Worm (Caenorhabditis elegans) whole organism, early embryonic: ENCODE results near the gene R148.3.

Source experiments
- B0310.2 ChIP-seq: sonication (generic microtip); optimal IDR thresholded peaks from 2 replicates; lab custom pipeline; 2016; ENCODE audit warnings: mild to moderate bottlenecking, missing genetic modification characterization, missing compliant biosample characterization
- F13C5.2 ChIP-seq: sonication (generic microtip); optimal IDR thresholded peaks from 2 replicates; lab custom pipeline; 2017; ENCODE audit warnings: mild to moderate bottlenecking, missing genetic modification characterization, inconsistent platforms, missing compliant biosample characterization
- aly-1 ChIP-seq: sonication (generic microtip); optimal IDR thresholded peaks from 2 replicates; lab custom pipeline; 2016; ENCODE audit warnings: missing genetic modification characterization, missing compliant biosample characterization
- ama-1 ChIP-seq: fragments of 150-350 bp; optimal IDR thresholded peaks from 2 replicates; lab custom pipeline; 2014
- ceh-13 ChIP-seq: fragments of 200-800 bp; sonication (Bioruptor generic); optimal IDR thresholded peaks from 2 replicates; lab custom pipeline; 2018; ENCODE audit warnings: mild to moderate bottlenecking, missing genetic modification characterization, missing compliant biosample characterization
- ceh-36 ChIP-seq: sonication (generic microtip); optimal IDR thresholded peaks from 2 replicates; lab custom pipeline; 2016; ENCODE audit warnings: missing genetic modification characterization, inconsistent platforms, missing compliant biosample characterization
- ets-7 ChIP-seq: sonication (generic microtip); optimal IDR thresholded peaks from 2 replicates; lab custom pipeline; 2016; ENCODE audit warnings: missing genotype, missing genetic modification characterization, missing compliant biosample characterization
- flt-1 ChIP-seq: fragments of 200-800 bp; sonication (Bioruptor generic); IDR thresholded peaks from 2 replicates; pipeline ENCODE4 v1.3.6; 2022; ENCODE audit warnings: missing genetic modification characterization, missing compliant biosample characterization
- hmbx-1 ChIP-seq: sonication (generic microtip); optimal IDR thresholded peaks from 2 replicates; lab custom pipeline; 2016; ENCODE audit warnings: mild to moderate bottlenecking, missing genetic modification characterization, missing compliant biosample characterization
- hmg-4 ChIP-seq: fragments of 200-800 bp; sonication (Bioruptor generic); optimal IDR thresholded peaks from 2 replicates; lab custom pipeline; 2018; ENCODE audit warnings: mild to moderate bottlenecking, missing genetic modification characterization, missing compliant biosample characterization
- hnd-1 ChIP-seq: sonication (generic microtip); optimal IDR thresholded peaks from 2 replicates; lab custom pipeline; 2016; ENCODE audit warnings: missing genetic modification characterization, missing compliant biosample characterization
- pes-1 ChIP-seq: fragments of 200-800 bp; sonication (Bioruptor generic); IDR thresholded peaks from 2 replicates; pipeline ENCODE4 v1.3.6; 2022; ENCODE audit warnings: missing genetic modification reagents, missing genetic modification characterization, missing compliant biosample characterization
- scrt-1 ChIP-seq: fragments of 200-800 bp; sonication (Bioruptor generic); IDR thresholded peaks from 2 replicates; pipeline ENCODE4 v1.3.6; 2022; ENCODE audit warnings: missing genetic modification characterization, missing compliant biosample characterization
- sea-1 ChIP-seq: fragments of 200-800 bp; sonication (Bioruptor generic); conservative IDR thresholded peaks from 2 replicates; pipeline ENCODE4 v1.3.6; 2022; ENCODE audit warnings: missing genetic modification characterization, missing compliant biosample characterization
- tbx-11 ChIP-seq: fragments of 200-800 bp; sonication (Bioruptor generic); IDR thresholded peaks from 2 replicates; pipeline ENCODE4 v1.3.6; 2022; ENCODE audit warnings: missing genetic modification characterization, missing compliant biosample characterization
- tbx-37 ChIP-seq: fragments of 200-800 bp; sonication (Bioruptor generic); conservative IDR thresholded peaks from 2 replicates; pipeline ENCODE4 v1.3.6; 2022; ENCODE audit warnings: missing genetic modification reagents, missing genetic modification characterization, missing compliant biosample characterization
- tra-4 ChIP-seq: sonication (generic microtip); optimal IDR thresholded peaks from 2 replicates; lab custom pipeline; 2017; ENCODE audit warnings: missing genetic modification characterization, missing compliant biosample characterization

R148.3 gene

ce11 chrIII:3174985-3175384 is at the start of gene R148.3:
Gene R148.3 (plus strand): TSS chrIII:3175331.
- TF ChIP-seq tbx-37 (GFP tag; lab: Robert Waterston, UW) (peak; percentile 76), hmg-4 (GFP tag; lab: Kevin White, UChicago) (peak; percentile 44), pes-1 (GFP tag; lab: Robert Waterston, UW) (peak; percentile 82), B0310.2 (tag; lab: Kevin White, UChicago) (peak; percentile 58), scrt-1 (GFP tag; lab: Robert Waterston, UW) (peak; percentile 82), ets-7 (tag; lab: Kevin White, UChicago) (peak; percentile 56), hnd-1 (tag; lab: Kevin White, UChicago) (peak; percentile 64), sea-1 (peak; percentile 80; the same call in 1 of the 2 replicates), F13C5.2 (tag; lab: Kevin White, UChicago) (peak; percentile 86), ceh-13 (GFP tag; lab: Kevin White, UChicago) (peak; percentile 63), tra-4 (peak; percentile 73), ama-1 (lab: Kevin White, UChicago) (no peak), aly-1 (tag; lab: Kevin White, UChicago) (peak; percentile 68), hmbx-1 (tag; lab: Kevin White, UChicago) (peak; percentile 32), flt-1 (GFP tag; lab: Robert Waterston, UW) (peak; percentile 69; the same call in 1 of the 2 replicates), tbx-11 (GFP tag; lab: Robert Waterston, UW) (peak; percentile 73), ceh-36 (peak; percentile 94)

DNA sequence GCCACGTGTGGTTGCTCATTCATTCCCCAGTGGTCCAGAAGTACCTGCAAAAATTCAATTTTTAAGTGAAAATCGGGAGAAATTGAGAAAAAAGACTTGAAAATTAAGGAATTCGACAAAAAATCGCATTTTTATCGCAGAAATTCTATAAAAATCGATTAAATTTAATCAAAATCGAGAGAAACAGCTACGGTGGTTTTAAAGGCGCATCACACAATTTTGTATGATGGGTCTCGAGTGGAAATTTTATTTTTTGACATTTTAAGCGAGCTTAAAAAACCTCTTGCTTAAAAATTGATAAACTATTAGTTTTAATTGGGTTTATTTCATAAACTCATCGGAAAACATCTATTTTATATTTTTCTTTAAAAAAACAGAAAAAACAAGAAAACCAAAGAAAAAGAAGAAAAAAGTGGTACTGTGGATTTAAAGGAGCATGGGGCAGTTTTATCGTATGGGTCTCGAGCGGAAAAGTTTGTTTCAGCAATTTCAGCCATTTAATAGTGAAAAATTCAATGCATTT is 48.0 kb upstream of the R148.3 start, which contains the start of gene nipa-1:
Gene nipa-1 (minus strand): TSS at position 51 of the 523 bp plus-strand sequence.
- no peak for TF ChIP-seq hmbx-1 (tag; lab: Kevin White, UChicago)
- TF ChIP-seq ceh-36, result no peak
- no peak for TF ChIP-seq tra-4
- no peak for TF ChIP-seq B0310.2 (tag; lab: Kevin White, UChicago)
- no peak for TF ChIP-seq ets-7 (tag; lab: Kevin White, UChicago)
- no peak for TF ChIP-seq flt-1 (GFP tag; lab: Robert Waterston, UW)
- no peak for TF ChIP-seq hnd-1 (tag; lab: Kevin White, UChicago)
- no peak for TF ChIP-seq sea-1
- TF ChIP-seq pes-1 (GFP tag; lab: Robert Waterston, UW), result no peak
- TF ChIP-seq scrt-1 (GFP tag; lab: Robert Waterston, UW), result no peak

ce11 chrIII:3127613-3128012 is 47.5 kb upstream of the R148.3 start:
- TF ChIP-seq flt-1 (GFP tag; lab: Robert Waterston, UW) (no peak), tbx-37 (GFP tag; lab: Robert Waterston, UW) (no peak), tra-4 (no peak), ceh-13 (GFP tag; lab: Kevin White, UChicago) (no peak), hmg-4 (GFP tag; lab: Kevin White, UChicago) (no peak), F13C5.2 (tag; lab: Kevin White, UChicago) (no peak), aly-1 (tag; lab: Kevin White, UChicago) (no peak), ets-7 (tag; lab: Kevin White, UChicago) (no peak), hmbx-1 (tag; lab: Kevin White, UChicago) (no peak), scrt-1 (GFP tag; lab: Robert Waterston, UW) (no peak), pes-1 (GFP tag; lab: Robert Waterston, UW) (no peak), ama-1 (lab: Kevin White, UChicago) (no peak), tbx-11 (GFP tag; lab: Robert Waterston, UW) (no peak)

DNA sequence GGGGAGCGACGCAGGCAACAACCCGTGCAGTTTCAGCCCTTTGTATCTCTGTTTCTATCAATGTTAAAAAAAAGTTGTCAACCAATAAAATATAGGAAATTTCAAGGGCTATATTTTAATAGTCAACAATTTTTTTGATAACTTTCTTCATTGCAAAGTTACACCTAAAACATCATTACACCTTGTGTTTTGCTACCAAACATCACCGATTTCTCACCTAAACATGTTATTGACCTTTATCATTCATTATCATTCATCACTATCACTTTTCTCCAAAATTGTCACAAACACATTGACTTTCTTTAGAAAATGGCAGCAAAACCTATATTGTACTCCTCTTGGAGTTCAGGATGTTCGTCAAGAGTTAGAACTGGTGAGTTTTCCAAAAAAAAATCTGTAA is 46.1 kb upstream of the R148.3 start, which contains the start of gene Y53G8B.1:
Gene Y53G8B.1 (plus strand): TSS at position 242 of the 400 bp plus-strand sequence.
- TF ChIP-seq B0310.2 (tag; lab: Kevin White, UChicago), result no peak
- TF ChIP-seq flt-1 (GFP tag; lab: Robert Waterston, UW), result no peak
- TF ChIP-seq scrt-1 (GFP tag; lab: Robert Waterston, UW), result no peak

DNA sequence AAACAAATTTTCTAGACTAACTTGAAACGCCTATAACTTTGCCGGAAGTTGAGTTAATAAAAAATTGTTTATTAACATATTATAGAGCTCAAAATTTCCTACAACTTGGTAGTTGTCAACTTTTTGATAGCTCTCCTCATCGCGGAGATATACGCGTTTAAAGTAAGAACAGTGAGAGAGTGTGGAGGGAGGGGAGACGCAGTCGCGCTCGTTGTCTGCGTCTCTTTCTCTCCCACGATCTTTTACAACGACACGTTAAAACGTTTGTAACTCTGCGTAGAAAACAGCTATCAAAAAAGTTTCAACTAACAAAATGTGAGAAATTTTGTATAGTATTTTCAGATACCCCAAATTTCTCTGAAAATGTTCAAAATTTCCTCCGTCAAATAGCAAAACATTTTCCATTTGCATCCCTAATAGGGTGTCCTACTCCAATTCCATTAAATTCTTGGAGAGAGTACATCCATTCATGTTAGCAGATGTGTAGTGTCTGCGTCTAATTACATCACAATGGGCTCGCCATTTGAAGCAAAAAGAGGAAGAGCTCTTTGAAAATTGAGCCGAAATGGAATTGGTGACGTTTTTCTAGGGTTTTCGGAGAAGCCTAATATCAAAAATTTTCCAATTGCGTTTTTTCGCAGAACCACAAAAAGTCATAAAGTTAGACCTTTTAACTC is 38.7 kb upstream of the R148.3 start:
- TF ChIP-seq ceh-36, result no peak
- TF ChIP-seq pes-1 (GFP tag; lab: Robert Waterston, UW), result no peak
- no peak for TF ChIP-seq scrt-1 (GFP tag; lab: Robert Waterston, UW)
- no peak for TF ChIP-seq B0310.2 (tag; lab: Kevin White, UChicago)
- no peak for TF ChIP-seq tbx-11 (GFP tag; lab: Robert Waterston, UW)
- no peak for TF ChIP-seq hmg-4 (GFP tag; lab: Kevin White, UChicago)
- TF ChIP-seq ceh-13 (GFP tag; lab: Kevin White, UChicago), result no peak
- no peak for TF ChIP-seq hnd-1 (tag; lab: Kevin White, UChicago)

DNA sequence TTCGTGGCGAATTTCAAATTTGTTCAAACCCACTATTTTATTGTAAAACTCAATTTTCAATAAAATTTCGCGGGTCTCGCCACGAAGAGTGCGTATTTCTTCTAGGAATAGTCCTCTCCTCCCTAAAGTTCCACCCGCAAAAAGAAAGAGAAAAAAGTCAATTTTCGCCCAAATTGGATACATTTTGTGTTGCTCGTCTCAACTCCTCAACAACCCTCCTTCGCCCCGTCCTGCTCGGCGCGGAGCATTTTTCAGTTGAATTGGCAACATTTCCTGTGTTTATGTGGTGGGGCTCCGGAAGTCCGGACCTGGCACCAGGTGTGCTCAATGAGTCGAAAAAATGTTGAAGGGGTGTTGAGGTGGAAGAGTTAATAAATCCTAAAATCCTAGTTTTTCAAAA is 37.0 kb upstream of the R148.3 start:
- TF ChIP-seq B0310.2 (tag; lab: Kevin White, UChicago) (no peak), sea-1 (no peak), flt-1 (GFP tag; lab: Robert Waterston, UW) (no peak), hnd-1 (tag; lab: Kevin White, UChicago) (no peak), F13C5.2 (tag; lab: Kevin White, UChicago) (no peak), ama-1 (lab: Kevin White, UChicago) (no peak), ceh-13 (GFP tag; lab: Kevin White, UChicago) (no peak), hmbx-1 (tag; lab: Kevin White, UChicago) (no peak), hmg-4 (GFP tag; lab: Kevin White, UChicago) (no peak), scrt-1 (GFP tag; lab: Robert Waterston, UW) (no peak)

DNA sequence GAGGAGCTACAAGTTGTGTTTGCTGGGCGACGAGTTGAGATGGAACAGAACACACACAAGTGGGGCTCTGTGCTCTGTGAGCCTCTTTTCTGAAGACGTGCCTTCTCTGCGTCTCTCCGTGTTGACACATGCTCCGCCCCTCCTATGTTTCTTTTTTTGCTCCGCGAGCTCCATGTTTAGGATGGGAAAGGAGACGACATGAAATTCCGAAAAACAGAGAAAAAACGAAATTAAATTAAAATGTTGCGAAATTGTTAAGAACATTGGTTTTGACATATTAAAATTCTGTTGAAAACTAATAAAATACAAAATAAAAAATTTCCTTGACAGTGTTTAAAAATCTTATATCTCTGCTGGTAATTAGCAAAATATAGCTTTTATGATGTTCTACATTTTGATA is 36.0 kb upstream of the R148.3 start, which contains the start of gene mec-12:
Gene mec-12 (minus strand): TSS at position 91 of the 400 bp plus-strand sequence.
- no peak for TF ChIP-seq ceh-13 (GFP tag; lab: Kevin White, UChicago)
- no peak for TF ChIP-seq flt-1 (GFP tag; lab: Robert Waterston, UW)
- no peak for TF ChIP-seq pes-1 (GFP tag; lab: Robert Waterston, UW)
- no peak for TF ChIP-seq B0310.2 (tag; lab: Kevin White, UChicago)
- no peak for TF ChIP-seq hnd-1 (tag; lab: Kevin White, UChicago)
